Worm (Caenorhabditis elegans): ENCODE results near the gene srt-69.
A peak's percentile ranks its signal among the peaks of the same experiment; 100 is the strongest.

The srt-69 gene

ce11 chrV:5271487-5271886 lies 6.0 kb upstream of the srt-69 start:
- no peak for TF ChIP-seq hlh-12 (tag; optimal IDR thresholded peaks at IDR 0.05)
- no peak for TF ChIP-seq snpc-1.1 (tag; optimal IDR thresholded peaks at IDR 0.05; ENCODE audit: insufficient read depth)
- peak; percentile 36; the same call in 1 of the 2 replicates for TF ChIP-seq lir-1 (GFP tag; conservative IDR thresholded peaks at IDR 0.05)
- 0 out of 2 replicates have a peak, but pooled peaks have one; percentile 10 for TF ChIP-seq ztf-6 (GFP tag; IDR thresholded peaks at IDR 0.05)
- TF ChIP-seq Y53G8AR.9 (GFP tag; conservative IDR thresholded peaks at IDR 0.05): peak; percentile 50; the same call in 1 of the 2 replicates
- TF ChIP-seq rec-8 (tag; optimal IDR thresholded peaks at IDR 0.05): no peak
- TF ChIP-seq aptf-2 (GFP tag; conservative IDR thresholded peaks at IDR 0.05): no peak
- no peak for TF ChIP-seq F49E8.2 (tag; optimal IDR thresholded peaks at IDR 0.05; ENCODE audit: insufficient read depth)
- no peak for TF ChIP-seq snpc-3.4 (tag; optimal IDR thresholded peaks at IDR 0.05)
- TF ChIP-seq egrh-3 (GFP tag; IDR thresholded peaks at IDR 0.05): no peak
- TF ChIP-seq bed-2 (GFP tag; IDR thresholded peaks at IDR 0.05): no peak
- TF ChIP-seq lin-26 (GFP tag; IDR thresholded peaks at IDR 0.05): peak; percentile 71
- TF ChIP-seq him-1 (tag; optimal IDR thresholded peaks at IDR 0.05): no peak
- TF ChIP-seq T07F8.4 (tag; optimal IDR thresholded peaks at IDR 0.05): no peak
- TF ChIP-seq ztf-18 (tag; optimal IDR thresholded peaks at IDR 0.05): peak; percentile 38
- no peak for TF ChIP-seq ama-1 (optimal IDR thresholded peaks at IDR 0.05)
- no peak for TF ChIP-seq ama-1 (GFP tag; optimal IDR thresholded peaks at IDR 0.05)
- peak; percentile 78; the same call in 1 of the 2 replicates for TF ChIP-seq K11D2.4 (GFP tag; IDR thresholded peaks at IDR 0.05)
- no peak for TF ChIP-seq rcor-1 (GFP tag; IDR thresholded peaks at IDR 0.05)
- no peak for TF ChIP-seq dpl-1 (GFP tag; optimal IDR thresholded peaks at IDR 0.05)
- TF ChIP-seq K12H6.12 (tag; optimal IDR thresholded peaks at IDR 0.05): no peak
- TF ChIP-seq athp-1 (tag; optimal IDR thresholded peaks at IDR 0.05): no peak
- TF ChIP-seq madf-6 (GFP tag; IDR thresholded peaks at IDR 0.05): no peak
- TF ChIP-seq nfyb-1 (GFP tag; IDR thresholded peaks at IDR 0.05): peak; percentile 86
- TF ChIP-seq fkh-3 (tag; optimal IDR thresholded peaks at IDR 0.05): no peak
- TF ChIP-seq somi-1 (GFP tag; optimal IDR thresholded peaks at IDR 0.05): peak; percentile 81
- TF ChIP-seq zfh-2 (GFP tag; conservative IDR thresholded peaks at IDR 0.05): peak; percentile 86
- TF ChIP-seq unc-62 (GFP tag; optimal IDR thresholded peaks at IDR 0.05): peak; percentile 4
- peak; percentile 46 for TF ChIP-seq nhr-90 (tag; optimal IDR thresholded peaks at IDR 0.05)
- TF ChIP-seq ztf-28 (GFP tag; IDR thresholded peaks at IDR 0.05): no peak
- TF ChIP-seq ceh-79 (tag; optimal IDR thresholded peaks at IDR 0.05): no peak
- TF ChIP-seq egl-44 (GFP tag; IDR thresholded peaks at IDR 0.05): peak; percentile 84; the same call in 1 of the 2 replicates
- TF ChIP-seq let-526 (GFP tag; IDR thresholded peaks at IDR 0.05): peak; percentile 84
- TF ChIP-seq hmg-20 (GFP tag; IDR thresholded peaks at IDR 0.05): no peak
- TF ChIP-seq cebp-1 (GFP tag; IDR thresholded peaks at IDR 0.05): no peak
- TF ChIP-seq cebp-1 (tag; optimal IDR thresholded peaks at IDR 0.05): peak; percentile 81
- TF ChIP-seq mes-4 (tag; optimal IDR thresholded peaks at IDR 0.05): no peak
- no peak for TF ChIP-seq ceh-100 (GFP tag; IDR thresholded peaks at IDR 0.05)
- TF ChIP-seq madf-10 (tag; optimal IDR thresholded peaks at IDR 0.05): peak; percentile 42
- TF ChIP-seq lin-35 (GFP tag; optimal IDR thresholded peaks at IDR 0.05): no peak
- no peak for TF ChIP-seq pbrm-1 (GFP tag; IDR thresholded peaks at IDR 0.05)
- TF ChIP-seq F57C9.4 (tag; optimal IDR thresholded peaks at IDR 0.05): no peak
- no peak for TF ChIP-seq lag-1 (GFP tag; IDR thresholded peaks at IDR 0.05)
- TF ChIP-seq B0336.3 (GFP tag; IDR thresholded peaks at IDR 0.05): peak; percentile 78
- TF ChIP-seq ceh-58 (GFP tag; IDR thresholded peaks at IDR 0.05): no peak
- TF ChIP-seq repo-1 (tag; optimal IDR thresholded peaks at IDR 0.05): no peak
- no peak for TF ChIP-seq B0261.1 (tag; optimal IDR thresholded peaks at IDR 0.05)
- no peak for TF ChIP-seq F10E7.11 (tag; optimal IDR thresholded peaks at IDR 0.05)
- TF ChIP-seq dox-1 (GFP tag; IDR thresholded peaks at IDR 0.05): peak; percentile 74
- no peak for TF ChIP-seq lin-40 (tag; optimal IDR thresholded peaks at IDR 0.05)

Measured in whole organism, young adult.